Worm (Caenorhabditis elegans): Measurements from ENCODE around the gene C04A11.2.

DNA sequence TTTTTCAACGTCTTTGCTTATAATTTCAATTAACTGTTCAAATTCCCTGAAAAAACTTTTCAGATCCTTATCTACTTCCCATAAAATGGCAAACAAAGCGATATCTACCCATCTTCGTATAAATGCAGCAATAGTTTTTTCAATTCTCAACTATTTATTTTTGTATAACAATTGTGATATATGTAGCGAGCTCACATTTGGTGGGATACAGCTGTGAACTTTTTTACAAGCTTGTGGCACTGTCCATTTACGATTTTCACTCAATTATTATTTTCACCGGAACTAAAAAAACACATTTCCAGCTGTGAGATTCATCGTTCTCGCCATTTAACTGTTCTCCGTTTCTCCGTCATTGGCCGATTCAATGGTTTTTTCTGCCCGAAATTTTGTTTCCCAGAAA, 17.8 kb downstream of the C04A11.2 start, which contains the start of gene C40C9.4:
- TF ChIP-seq dao-5 (tag; optimal IDR thresholded peaks at IDR 0.05) (no peak), W03F9.2 (tag; optimal IDR thresholded peaks at IDR 0.05) (no peak)
